Worm (Caenorhabditis elegans) whole organism, midembryonic: Measurements from ENCODE around the gene R13D7.2.

Experiments
- T22C8.4 ChIP-seq: fragments of 200-800 bp; sonication (Bioruptor generic); IDR thresholded peaks from 2 replicates; pipeline ENCODE4 v1.3.6; 2022; ENCODE audit warnings: missing genetic modification characterization, missing compliant biosample characterization
- cog-1 ChIP-seq: sonication (generic microtip); optimal IDR thresholded peaks from 2 replicates; lab custom pipeline; 2016; ENCODE audit warnings: missing genetic modification characterization, missing compliant biosample characterization
- flt-1 ChIP-seq: fragments of 200-800 bp; sonication (Bioruptor generic); IDR thresholded peaks from 2 replicates; pipeline ENCODE4 v1.3.6; 2022; ENCODE audit warnings: missing genetic modification characterization, missing compliant biosample characterization
- klf-2 ChIP-seq: fragments of 200-800 bp; sonication (Bioruptor generic); conservative IDR thresholded peaks from 2 replicates; pipeline ENCODE4 v1.3.6; 2022; ENCODE audit warnings: missing genetic modification reagents, missing genetic modification characterization, missing compliant biosample characterization
- med-1 ChIP-seq: sonication (generic microtip); optimal IDR thresholded peaks from 2 replicates; lab custom pipeline; 2017; ENCODE audit warnings: missing genetic modification characterization, mild to moderate bottlenecking, missing compliant biosample characterization, antibody characterized with exemption, missing genetic modification reagents; ENCODE audit not compliant: insufficient read depth
- tab-1 ChIP-seq: fragments of 200-800 bp; sonication (Bioruptor generic); IDR thresholded peaks from 2 replicates; pipeline ENCODE4 v1.3.6; 2022; ENCODE audit warnings: missing genetic modification characterization, missing compliant biosample characterization
- ztf-23 ChIP-seq: fragments of 200-800 bp; sonication (Bioruptor generic); IDR thresholded peaks from 2 replicates; pipeline ENCODE4 v1.3.6; 2022; ENCODE audit warnings: missing genetic modification reagents, missing genetic modification characterization, missing compliant biosample characterization
- ztf-29 ChIP-seq: fragments of 200-800 bp; sonication (Bioruptor generic); IDR thresholded peaks from 2 replicates; pipeline ENCODE4 v1.3.6; 2022; ENCODE audit warnings: missing genetic modification reagents, missing genetic modification characterization, missing compliant biosample characterization

DNA sequence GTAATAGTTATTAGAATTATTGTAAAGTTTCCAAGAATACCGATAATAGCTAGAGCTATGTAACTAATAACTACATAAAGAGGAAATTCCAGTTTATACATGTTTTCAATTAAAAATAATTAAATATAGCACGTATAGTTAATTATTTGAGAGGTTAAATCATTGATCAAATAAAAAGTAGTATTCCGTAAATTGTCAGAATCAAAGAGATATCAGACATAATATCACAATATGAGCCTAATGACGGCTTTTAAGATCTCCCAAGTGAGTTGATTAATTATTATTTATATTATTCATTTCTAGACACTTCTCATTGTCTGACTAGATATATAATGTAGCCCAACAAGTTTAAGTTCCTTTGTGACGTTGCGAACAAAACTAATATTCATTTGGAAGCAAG lies 30.3 kb upstream of the R13D7.2 start, which contains the start of gene srsx-24:
- no peak for TF ChIP-seq T22C8.4 (GFP tag; lab: Robert Waterston, UW)
- no peak for TF ChIP-seq tab-1 (GFP tag; lab: Robert Waterston, UW)
- no peak for TF ChIP-seq cog-1 (tag; lab: Kevin White, UChicago)
- TF ChIP-seq ztf-23 (GFP tag; lab: Robert Waterston, UW): no peak
- TF ChIP-seq ztf-29 (GFP tag; lab: Robert Waterston, UW): no peak
- TF ChIP-seq med-1 (GFP tag; lab: Kevin White, UChicago): no peak
- TF ChIP-seq flt-1: no peak
- TF ChIP-seq klf-2 (GFP tag; lab: Robert Waterston, UW): no peak
